Worm (Caenorhabditis elegans) whole organism, young adult: ENCODE data around the gene H12I13.6.

Experiments
- B0336.3 ChIP-seq: fragments of 200-800 bp; sonication (Bioruptor generic); IDR thresholded peaks from 2 replicates; pipeline ENCODE4 v1.3.6; 2022; ENCODE audit warnings: missing genetic modification characterization, missing compliant biosample characterization
- D2030.7 ChIP-seq: fragments of 200-800 bp; sonication (Bioruptor generic); IDR thresholded peaks from 2 replicates; pipeline ENCODE4 v1.3.6; 2022; ENCODE audit warnings: missing genetic modification reagents, missing genetic modification characterization, missing compliant biosample characterization
- F33H1.4 ChIP-seq: fragments of 200-800 bp; sonication (Bioruptor generic); IDR thresholded peaks from 2 replicates; pipeline ENCODE4 v1.3.6; 2022; ENCODE audit warnings: missing genetic modification reagents, missing genetic modification characterization, missing compliant biosample characterization
- F49E8.2 ChIP-seq: sonication (generic microtip); optimal IDR thresholded peaks from 3 replicates; lab custom pipeline; 2017; ENCODE audit warnings: missing genetic modification characterization, mild to moderate bottlenecking, missing compliant biosample characterization, antibody characterized with exemption, moderate library complexity; ENCODE audit not compliant: insufficient read depth
- F52B5.7 ChIP-seq: sonication (generic microtip); optimal IDR thresholded peaks from 2 replicates; lab custom pipeline; 2016; ENCODE audit warnings: mild to moderate bottlenecking, missing genetic modification characterization, missing compliant biosample characterization
- F55B11.4 ChIP-seq: sonication (generic microtip); optimal IDR thresholded peaks from 2 replicates; lab custom pipeline; 2016; ENCODE audit warnings: missing compliant biosample characterization, missing genetic modification characterization, borderline replicate concordance; ENCODE audit not compliant: insufficient read depth
- F57C9.4 ChIP-seq: sonication (generic microtip); optimal IDR thresholded peaks from 2 replicates; lab custom pipeline; 2017; ENCODE audit warnings: mild to moderate bottlenecking, missing genetic modification characterization, missing compliant biosample characterization
- Y53G8AR.9 ChIP-seq: fragments of 200-800 bp; sonication (Bioruptor generic); conservative IDR thresholded peaks from 2 replicates; pipeline ENCODE4 v1.3.6; 2022; ENCODE audit warnings: missing genetic modification reagents, missing genetic modification characterization, missing compliant biosample characterization
- ama-1 ChIP-seq, 3 experiments: fragments of 150-350 bp in 1 of 3; sonication (generic microtip) in 2 of 3; optimal IDR thresholded peaks; 2 replicates each; lab custom pipeline; 2014 to 2018; ENCODE audit warnings: missing biosample characterization in 2 of 3, missing genetic modification characterization in 2 of 3, missing genetic modification reagents in 2 of 3
- attf-6 ChIP-seq: fragments of 200-800 bp; sonication (Bioruptor generic); IDR thresholded peaks from 2 replicates; pipeline ENCODE4 v1.3.6; 2022; ENCODE audit warnings: missing genetic modification reagents, missing genetic modification characterization, missing compliant biosample characterization
- bed-1 ChIP-seq: fragments of 200-800 bp; sonication (Bioruptor generic); IDR thresholded peaks from 2 replicates; pipeline ENCODE4 v1.3.6; 2022; ENCODE audit warnings: missing genetic modification reagents, missing genetic modification characterization, missing compliant biosample characterization
- cebp-1 ChIP-seq, 2 experiments: fragments of 200-800 bp in 1 of 2; sonication (Bioruptor generic) in 1 of 2; sonication (generic microtip) in 1 of 2; IDR thresholded peaks in 1 of 2; optimal IDR thresholded peaks in 1 of 2; 2 replicates each; pipeline versions ENCODE4 v1.3.6 to Lab custom; 2017 to 2022; ENCODE audit warnings: missing compliant biosample characterization in 2 of 2, missing genetic modification characterization in 2 of 2, mild to moderate bottlenecking in 1 of 2, missing genetic modification reagents in 1 of 2, moderate library complexity in 1 of 2
- cebp-2 ChIP-seq: fragments of 200-800 bp; sonication (Bioruptor generic); IDR thresholded peaks from 2 replicates; pipeline ENCODE4 v1.3.6; 2022; ENCODE audit warnings: missing genetic modification characterization, missing compliant biosample characterization
- ceh-27 ChIP-seq: fragments of 200-800 bp; sonication (Bioruptor generic); optimal IDR thresholded peaks from 2 replicates; lab custom pipeline; 2018; ENCODE audit warnings: mild to moderate bottlenecking, missing genetic modification characterization, moderate library complexity, missing compliant biosample characterization
- ceh-58 ChIP-seq: fragments of 200-800 bp; sonication (Bioruptor generic); IDR thresholded peaks from 2 replicates; pipeline ENCODE4 v1.3.6; 2022; ENCODE audit warnings: missing genetic modification characterization, missing compliant biosample characterization
- die-1 ChIP-seq: sonication (generic microtip); optimal IDR thresholded peaks from 2 replicates; lab custom pipeline; 2016; ENCODE audit warnings: missing genotype, mild to moderate bottlenecking, missing genetic modification characterization, missing compliant biosample characterization
- efl-1 ChIP-seq: fragments of 150-350 bp; optimal IDR thresholded peaks from 2 replicates; lab custom pipeline; 2014; ENCODE audit warnings: missing biosample characterization, missing genetic modification reagents, missing genetic modification characterization
- ekl-4 ChIP-seq: fragments of 200-800 bp; sonication (Bioruptor generic); IDR thresholded peaks from 2 replicates; pipeline ENCODE4 v1.3.6; 2022; ENCODE audit warnings: missing genetic modification reagents, missing genetic modification characterization, missing compliant biosample characterization
- hmg-1.2 ChIP-seq: fragments of 200-800 bp; sonication (Bioruptor generic); IDR thresholded peaks from 2 replicates; pipeline ENCODE4 v1.3.6; 2022; ENCODE audit warnings: missing genetic modification reagents, missing genetic modification characterization, missing compliant biosample characterization
- lag-1 ChIP-seq: fragments of 200-800 bp; sonication (Bioruptor generic); IDR thresholded peaks from 2 replicates; pipeline ENCODE4 v1.3.6; 2022; ENCODE audit warnings: missing genetic modification reagents, missing genetic modification characterization, missing compliant biosample characterization
- lin-26 ChIP-seq: fragments of 200-800 bp; sonication (Bioruptor generic); IDR thresholded peaks from 2 replicates; pipeline ENCODE4 v1.3.6; 2022; ENCODE audit warnings: missing genetic modification reagents, missing genetic modification characterization, missing compliant biosample characterization
- lir-1 ChIP-seq: fragments of 200-800 bp; sonication (Bioruptor generic); conservative IDR thresholded peaks from 2 replicates; pipeline ENCODE4 v1.3.6; 2022; ENCODE audit warnings: missing genetic modification reagents, missing genetic modification characterization, missing compliant biosample characterization
- lsl-1 ChIP-seq: fragments of 200-800 bp; sonication (Bioruptor generic); optimal IDR thresholded peaks from 2 replicates; lab custom pipeline; 2018; ENCODE audit warnings: mild to moderate bottlenecking, missing genetic modification characterization, moderate library complexity, missing compliant biosample characterization
- madf-10 ChIP-seq: sonication (generic microtip); optimal IDR thresholded peaks from 2 replicates; lab custom pipeline; 2016; ENCODE audit warnings: mild to moderate bottlenecking, missing genetic modification characterization, missing compliant biosample characterization
- madf-8 ChIP-seq: fragments of 200-800 bp; sonication (Bioruptor generic); conservative IDR thresholded peaks from 2 replicates; pipeline ENCODE4 v1.3.6; 2022; ENCODE audit warnings: missing genetic modification reagents, missing genetic modification characterization, missing compliant biosample characterization
- nfyb-1 ChIP-seq: fragments of 200-800 bp; sonication (Bioruptor generic); IDR thresholded peaks from 2 replicates; pipeline ENCODE4 v1.3.6; 2022; ENCODE audit warnings: missing genetic modification reagents, missing genetic modification characterization, missing compliant biosample characterization
- rec-8 ChIP-seq, 2 experiments: sonication (generic microtip); optimal IDR thresholded peaks; 2 replicates each; lab custom pipeline; 2016; ENCODE audit warnings: mild to moderate bottlenecking in 2 of 2, missing genetic modification characterization in 2 of 2, missing genetic modification reagents in 2 of 2, missing genotype in 2 of 2, missing biosample characterization in 1 of 2, missing compliant biosample characterization in 1 of 2, moderate library complexity in 1 of 2
- snpc-1.3 ChIP-seq: sonication (generic microtip); optimal IDR thresholded peaks from 2 replicates; lab custom pipeline; 2017; ENCODE audit warnings: missing genetic modification characterization, mild to moderate bottlenecking, missing compliant biosample characterization, antibody characterized with exemption, moderate library complexity, missing genotype, missing genetic modification reagents; ENCODE audit not compliant: insufficient read depth
- snpc-3.4 ChIP-seq: sonication (generic microtip); optimal IDR thresholded peaks from 2 replicates; lab custom pipeline; 2017; ENCODE audit warnings: missing genetic modification characterization, mild to moderate bottlenecking, missing compliant biosample characterization, antibody characterized with exemption, moderate library complexity, missing genotype, missing genetic modification reagents
- snpc-4 ChIP-seq, 5 experiments: fragments of 150-350 bp in 1 of 5; sonication (generic microtip) in 4 of 5; optimal IDR thresholded peaks; 2 replicates each; lab custom pipeline; 2014 to 2018; ENCODE audit warnings: missing genetic modification characterization in 5 of 5, missing biosample characterization in 3 of 5, antibody characterized with exemption in 2 of 5, mild to moderate bottlenecking in 2 of 5, missing compliant biosample characterization in 2 of 5, missing genotype in 2 of 5, moderate library complexity in 2 of 5, missing genetic modification reagents in 1 of 5
- tbx-9 ChIP-seq: sonication (generic microtip); optimal IDR thresholded peaks from 2 replicates; lab custom pipeline; 2016; ENCODE audit warnings: borderline replicate concordance, missing genetic modification characterization, inconsistent platforms, missing compliant biosample characterization
- tlf-1 ChIP-seq: fragments of 200-800 bp; sonication (Bioruptor generic); optimal IDR thresholded peaks from 2 replicates; lab custom pipeline; 2018; ENCODE audit warnings: mild to moderate bottlenecking, missing genetic modification characterization, missing compliant biosample characterization
- unc-62 ChIP-seq: fragments of 150-350 bp; optimal IDR thresholded peaks from 2 replicates; lab custom pipeline; 2014; ENCODE audit warnings: missing biosample characterization, missing genetic modification reagents, missing genetic modification characterization
- xnd-1 ChIP-seq: sonication (generic microtip); optimal IDR thresholded peaks from 2 replicates; lab custom pipeline; 2016; ENCODE audit warnings: missing genotype, missing genetic modification reagents, missing genetic modification characterization, missing compliant biosample characterization
- ztf-25 ChIP-seq: fragments of 200-800 bp; sonication (Bioruptor generic); IDR thresholded peaks from 2 replicates; pipeline ENCODE4 v1.3.6; 2022; ENCODE audit warnings: missing genetic modification reagents, missing genetic modification characterization, missing compliant biosample characterization
- ztf-3 ChIP-seq: fragments of 200-800 bp; sonication (Bioruptor generic); optimal IDR thresholded peaks from 2 replicates; lab custom pipeline; 2018; ENCODE audit warnings: mild to moderate bottlenecking, missing genetic modification characterization, missing compliant biosample characterization

Gene H12I13.6

ce11 chrII:6113187-6113586, 35.5 kb downstream of the H12I13.6 start, which contains the start of gene heri-1 (continued):
- TF ChIP-seq lsl-1 = peak; percentile 91
- TF ChIP-seq die-1 (tag; lab: Kevin White, UChicago) = no peak
- no peak for TF ChIP-seq snpc-1.3 (tag; lab: Kevin White, UChicago)
- TF ChIP-seq snpc-3.4 (tag; lab: Kevin White, UChicago) = no peak
- TF ChIP-seq attf-6 = no peak
- TF ChIP-seq tlf-1 (GFP tag; lab: Kevin White, UChicago) = no peak
- no peak for TF ChIP-seq ekl-4 (GFP tag; lab: Robert Waterston, UW)
- TF ChIP-seq cebp-2 = no peak
- TF ChIP-seq F49E8.2 = peak; percentile 38
- TF ChIP-seq ceh-58 (GFP tag; lab: Robert Waterston, UW) = no peak
- TF ChIP-seq tbx-9 = no peak
- no peak for TF ChIP-seq nfyb-1
- TF ChIP-seq B0336.3 (GFP tag; lab: Robert Waterston, UW) = no peak
- TF ChIP-seq F55B11.4 (tag; lab: Kevin White, UChicago) = no peak
- peak; percentile 70 for TF ChIP-seq madf-8 (GFP tag; lab: Robert Waterston, UW)
- no peak; the same call in 1 of the 2 replicates for TF ChIP-seq hmg-1.2 (GFP tag; lab: Robert Waterston, UW)
- peak; percentile 66 for TF ChIP-seq D2030.7 (GFP tag; lab: Robert Waterston, UW)
- TF ChIP-seq Y53G8AR.9 (GFP tag; lab: Robert Waterston, UW) = no peak
- TF ChIP-seq F33H1.4 (GFP tag; lab: Robert Waterston, UW) = peak; percentile 83
- TF ChIP-seq lin-26 = no peak
- no peak for TF ChIP-seq unc-62 (GFP tag; lab: Kevin White, UChicago)
- no peak for TF ChIP-seq F52B5.7 (tag; lab: Kevin White, UChicago)
- TF ChIP-seq lir-1 (GFP tag; lab: Robert Waterston, UW) = no peak
- TF ChIP-seq cebp-1 (GFP tag; IDR thresholded peaks at IDR 0.05; lab: Robert Waterston, UW) = no peak
- no peak for TF ChIP-seq cebp-1 (tag; optimal IDR thresholded peaks at IDR 0.05; lab: Kevin White, UChicago)
- no peak for TF ChIP-seq bed-1 (GFP tag; lab: Robert Waterston, UW)
- TF ChIP-seq xnd-1 = peak; percentile 46
- no peak for TF ChIP-seq ztf-25
- TF ChIP-seq madf-10 (tag; lab: Kevin White, UChicago) = no peak
- TF ChIP-seq F57C9.4 (tag; lab: Kevin White, UChicago) = no peak

- TF ChIP-seq ceh-27 = peak; percentile 21
- no peak for TF ChIP-seq lag-1 (GFP tag; lab: Robert Waterston, UW)
Measured at ce11 chrII:6113842-6114441, 36.2 kb downstream of the H12I13.6 start.

DNA sequence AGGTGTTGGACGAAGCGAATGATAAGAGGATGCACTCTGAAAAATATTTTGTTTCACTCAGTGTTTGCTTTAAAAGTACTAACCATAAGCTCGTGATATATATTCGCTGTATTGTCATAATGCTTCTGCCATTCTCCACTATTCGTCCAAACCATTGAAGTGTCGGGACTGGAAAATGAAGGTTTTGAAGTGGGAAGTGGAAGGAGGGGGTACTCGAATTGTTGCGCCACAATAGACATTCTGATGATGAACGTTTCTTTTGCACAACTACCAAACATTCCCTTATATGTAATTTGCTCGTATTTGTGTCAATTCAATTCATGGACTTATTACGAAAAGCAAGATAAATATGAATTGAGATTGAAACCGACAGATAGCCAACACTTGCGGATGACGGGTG, 37.6 kb downstream of the H12I13.6 start:
- TF ChIP-seq snpc-4 (GFP tag; optimal IDR thresholded peaks at IDR 0.05; lab: Kevin White, UChicago) (no peak), snpc-4 (tag; optimal IDR thresholded peaks at IDR 0.05; lab: Kevin White, UChicago) (no peak), ceh-27 (peak; percentile 61)

DNA sequence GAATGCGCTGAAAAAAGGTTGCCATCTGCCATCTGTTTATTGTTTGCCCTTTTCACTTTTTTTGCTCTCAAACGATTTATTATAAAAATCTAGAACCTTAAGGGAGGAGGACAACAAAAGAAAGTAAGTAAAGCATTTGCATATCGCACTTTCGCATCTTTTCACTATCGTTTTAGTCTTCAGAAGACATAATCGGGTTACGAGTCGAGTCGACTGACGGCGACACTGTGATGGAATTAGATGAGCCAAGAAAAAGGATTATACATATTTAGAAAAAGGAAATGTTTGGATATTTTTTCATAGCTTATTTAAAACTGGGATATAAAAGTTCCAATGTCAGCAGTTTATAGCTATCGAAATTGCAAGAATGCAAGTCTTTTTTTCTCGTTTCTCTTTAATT, 39.0 kb downstream of the H12I13.6 start:
- TF ChIP-seq rec-8 (tag; optimal IDR thresholded peaks at IDR 0.05; lab: Kevin White, UChicago) (no peak), ama-1 (optimal IDR thresholded peaks at IDR 0.05; lab: Kevin White, UChicago) (no peak), ama-1 (GFP tag; optimal IDR thresholded peaks at IDR 0.05; lab: Kevin White, UChicago) (no peak), efl-1 (no peak), snpc-1.3 (tag; lab: Kevin White, UChicago) (no peak), ztf-3 (no peak), D2030.7 (GFP tag; lab: Robert Waterston, UW) (no peak), Y53G8AR.9 (GFP tag; lab: Robert Waterston, UW) (no peak)
